Fruit fly (Drosophila melanogaster): ENCODE measurements around the gene RFeSP.

RFeSP gene

dm6 chr2L:1579800-1580199 lies 34.2 kb downstream of the RFeSP start:
- TF ChIP-seq CG8388 (GFP tag; optimal IDR thresholded peaks at IDR 0.05), result no peak
- TF ChIP-seq sd (tag; optimal IDR thresholded peaks at IDR 0.05), result peak; percentile 88
- 0 out of 4 replicates have a peak, but pooled peaks have one; percentile 75 for TF ChIP-seq chinmo (GFP tag; IDR thresholded peaks at IDR 0.05; ENCODE audit: partially characterized antibody)
- TF ChIP-seq CG12769 (tag; optimal IDR thresholded peaks at IDR 0.05), result peak; percentile 52
- no peak for TF ChIP-seq tup (GFP tag; optimal IDR thresholded peaks at IDR 0.05)

dm6 chr2L:1579254-1579653 lies 34.7 kb downstream of the RFeSP start:
- peak; percentile 88 for TF ChIP-seq sens (GFP tag)
- TF ChIP-seq CG13894 (tag; optimal IDR thresholded peaks at IDR 0.05), result peak; percentile 60
- TF ChIP-seq jing (GFP tag; optimal IDR thresholded peaks at IDR 0.05), result peak; percentile 16
- TF ChIP-seq chif (GFP tag; optimal IDR thresholded peaks at IDR 0.05), result peak in 1 of 2 experiments; percentile 45
- peak; percentile 41 for TF ChIP-seq CG8944 (GFP tag; optimal IDR thresholded peaks at IDR 0.05)
- no peak for TF ChIP-seq Stat92E (GFP tag; optimal IDR thresholded peaks at IDR 0.05)
- no peak for TF ChIP-seq CG8359 (GFP tag; optimal IDR thresholded peaks at IDR 0.05; ENCODE audit: borderline replicate concordance)
- TF ChIP-seq CG10147 (GFP tag; optimal IDR thresholded peaks at IDR 0.05), result peak; percentile 82
- TF ChIP-seq CrebB (tag; optimal IDR thresholded peaks at IDR 0.05), result peak; percentile 55
- TF ChIP-seq CG10366 (GFP tag; IDR thresholded peaks at IDR 0.05), result peak; percentile 72
- TF ChIP-seq CG14860 (GFP tag; IDR thresholded peaks at IDR 0.05; ENCODE audit: partially characterized antibody), result no peak
- TF ChIP-seq unpg (GFP tag; optimal IDR thresholded peaks at IDR 0.05), result peak; percentile 78
- TF ChIP-seq mam (GFP tag; optimal IDR thresholded peaks at IDR 0.05), result peak; percentile 82
- peak; percentile 41; the same call in 1 of the 2 replicates for TF ChIP-seq CG6272 (GFP tag; IDR thresholded peaks at IDR 0.05)
- TF ChIP-seq CG10565 (GFP tag; optimal IDR thresholded peaks at IDR 0.05), result no peak
- peak; percentile 65 for TF ChIP-seq bab2 (GFP tag; optimal IDR thresholded peaks at IDR 0.05)
- peak; percentile 72 for TF ChIP-seq Hmr (GFP tag; optimal IDR thresholded peaks at IDR 0.05)
- no peak for TF ChIP-seq lbe (GFP tag; optimal IDR thresholded peaks at IDR 0.05)
- no peak for TF ChIP-seq CG33557 (GFP tag; optimal IDR thresholded peaks at IDR 0.05)
- peak; percentile 65 for TF ChIP-seq CG14050 (GFP tag; IDR thresholded peaks at IDR 0.05)
- peak; percentile 87 for TF ChIP-seq CG15269 (tag; optimal IDR thresholded peaks at IDR 0.05)
- no peak for TF ChIP-seq CG8089 (GFP tag; optimal IDR thresholded peaks at IDR 0.05)
- TF ChIP-seq ranshi (GFP tag; IDR thresholded peaks at IDR 0.05), result peak; percentile 75
- TF ChIP-seq pnt (GFP tag; optimal IDR thresholded peaks at IDR 0.05), result peak; percentile 50
- TF ChIP-seq CG7928 (GFP tag; optimal IDR thresholded peaks at IDR 0.05), result peak; percentile 46
- TF ChIP-seq CG3281 (GFP tag; optimal IDR thresholded peaks at IDR 0.05), result peak; percentile 78
- TF ChIP-seq Sin3A (optimal IDR thresholded peaks at IDR 0.05), result no peak
- peak; percentile 26 for TF ChIP-seq dm (GFP tag; optimal IDR thresholded peaks at IDR 0.05)
- peak; percentile 95 for TF ChIP-seq CG11695 (GFP tag; IDR thresholded peaks at IDR 0.05)
- TF ChIP-seq Aef1 (GFP tag; IDR thresholded peaks at IDR 0.05), result peak; percentile 76
- no peak for TF ChIP-seq corto (GFP tag; optimal IDR thresholded peaks at IDR 0.05)
- peak; percentile 48 for TF ChIP-seq Sox100B (GFP tag; optimal IDR thresholded peaks at IDR 0.05)
- peak; percentile 76 for TF ChIP-seq zfh2 (GFP tag; optimal IDR thresholded peaks at IDR 0.05)
- TF ChIP-seq HmgD (GFP tag; optimal IDR thresholded peaks at IDR 0.05), result no peak
- TF ChIP-seq tio (GFP tag; optimal IDR thresholded peaks at IDR 0.05), result peak; percentile 43
- TF ChIP-seq pb (GFP tag; optimal IDR thresholded peaks at IDR 0.05), result peak; percentile 43
- peak; percentile 72 for TF ChIP-seq CG3847 (GFP tag; IDR thresholded peaks at IDR 0.05)
- TF ChIP-seq pfk (GFP tag; optimal IDR thresholded peaks at IDR 0.05), result no peak
- 0 out of 3 replicates have a peak, but pooled peaks have one; percentile 43 for TF ChIP-seq CG2889 (GFP tag; IDR thresholded peaks at IDR 0.05)
- TF ChIP-seq CG30403 (GFP tag; optimal IDR thresholded peaks at IDR 0.05), result peak; percentile 73
- no peak for TF ChIP-seq CG15479 (GFP tag; optimal IDR thresholded peaks at IDR 0.05)
- no peak for TF ChIP-seq D (optimal IDR thresholded peaks at IDR 0.05)
- TF ChIP-seq D (GFP tag; optimal IDR thresholded peaks at IDR 0.05), result peak; percentile 37
- no peak for TF ChIP-seq mld (GFP tag; IDR thresholded peaks at IDR 0.05; ENCODE audit: partially characterized antibody)

Measured in whole organism, embryonic.